Fruit fly (Drosophila melanogaster): Measurements from ENCODE around the gene CG31776.

dm6 chr2L:3514569-3515191 is 44.7 kb downstream of the CG31776 start, which contains the start of the genes LeuRS and CG17593:
- no peak for TF ChIP-seq CG8478 (optimal IDR thresholded peaks at IDR 0.05)
- no peak for TF ChIP-seq CTCF (optimal IDR thresholded peaks at IDR 0.05)

All from S2 (cell line).